Fruit fly (Drosophila melanogaster) whole organism, embryonic: ENCODE measurements around the gene CG17612.

Experiments
- CG1792 ChIP-seq: fragments of 200-800 bp; sonication (Bioruptor generic); optimal IDR thresholded peaks from 2 replicates; lab custom pipeline; 2016; ENCODE audit warnings: missing biosample characterization, missing genetic modification characterization
- CG2120 ChIP-seq: fragments of 200-800 bp; sonication (Bioruptor generic); optimal IDR thresholded peaks from 3 replicates; lab custom pipeline; 2016; ENCODE audit warnings: missing biosample characterization, missing genetic modification characterization
- CG2678 ChIP-seq: fragments of 200-800 bp; sonication (Bioruptor generic); optimal IDR thresholded peaks from 3 replicates; lab custom pipeline; 2019; ENCODE audit warnings: missing biosample characterization, mild to moderate bottlenecking, missing genetic modification characterization, moderate library complexity
- CG34422 ChIP-seq: fragments of 200-800 bp; sonication (Bioruptor generic); IDR thresholded peaks from 3 replicates; pipeline ENCODE4 v1.3.6; 2022; ENCODE audit warnings: missing biosample characterization, missing genetic modification characterization
- HHEX ChIP-seq: fragments of 200-800 bp; sonication (Bioruptor generic); optimal IDR thresholded peaks from 3 replicates; lab custom pipeline; 2017; ENCODE audit warnings: missing biosample characterization, mild to moderate bottlenecking, missing genetic modification characterization, missing genetic modification reagents
- Ravus ChIP-seq: fragments of 200-800 bp; sonication (Bioruptor generic); IDR thresholded peaks from 2 replicates; pipeline ENCODE4 v1.3.6; 2022; ENCODE audit warnings: missing biosample characterization, missing genetic modification characterization
- Rfx ChIP-seq: fragments of 200-800 bp; sonication (Bioruptor generic); IDR thresholded peaks from 2 replicates; pipeline ENCODE4 v1.3.6; 2022; ENCODE audit warnings: missing biosample characterization, missing genetic modification characterization
- mam ChIP-seq: fragments of 200-800 bp; sonication (Bioruptor generic); optimal IDR thresholded peaks from 3 replicates; lab custom pipeline; 2016; ENCODE audit warnings: missing biosample characterization, missing genetic modification characterization

dm6 chr2L:4422154-4422553 is 39.6 kb upstream of the CG17612 start:
- TF ChIP-seq mam (GFP tag; lab: Kevin White, UChicago) (no peak), HHEX (no peak), Rfx (GFP tag; lab: Robert Waterston, UW) (no peak), CG2120 (peak; percentile 34), CG2678 (tag; lab: Kevin White, UChicago) (no peak), CG1792 (GFP tag; lab: Kevin White, UChicago) (no peak), Ravus (GFP tag; lab: Robert Waterston, UW) (no peak), CG34422 (GFP tag; lab: Robert Waterston, UW) (no peak)
